Fruit fly (Drosophila melanogaster): Measurements from ENCODE around the gene CG43232.

The CG43232 gene

DNA sequence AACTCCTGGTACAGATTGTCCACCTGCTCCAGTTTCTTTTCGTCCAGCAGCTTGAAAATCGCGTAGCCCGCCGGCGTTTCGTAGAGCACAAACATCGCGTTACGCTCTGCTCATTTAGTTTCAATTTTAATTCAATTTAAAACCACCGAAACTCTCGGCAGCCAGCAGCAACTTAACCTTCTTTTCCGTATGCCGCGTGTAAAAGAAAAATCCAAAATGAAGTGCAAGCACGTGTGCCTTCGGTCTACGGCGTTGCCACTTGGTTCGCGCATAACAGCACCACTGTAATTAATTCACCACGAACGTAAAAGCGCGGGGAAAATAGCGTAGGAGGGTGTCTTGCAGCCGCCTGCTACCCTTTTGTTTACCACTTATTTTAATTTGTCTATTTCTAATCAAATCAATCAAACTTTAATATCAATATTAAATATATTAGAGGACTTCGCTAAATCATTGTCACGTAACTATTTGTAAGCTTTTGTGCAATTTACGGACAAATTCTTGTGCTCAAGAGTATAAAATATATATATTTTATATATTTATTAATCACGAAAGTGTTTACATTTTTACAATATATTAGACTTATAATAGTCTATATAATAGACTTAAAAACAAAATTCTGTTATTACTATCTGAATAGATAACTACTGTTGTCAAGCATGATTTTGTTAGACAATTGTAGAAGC is 13.3 kb upstream of the CG43232 start, which contains the start of gene nop5 (continued):
- TF ChIP-seq Pdp1 (GFP tag; optimal IDR thresholded peaks at IDR 0.05) (no peak), hkb (optimal IDR thresholded peaks at IDR 0.05) (no peak), hkb (GFP tag; IDR thresholded peaks at IDR 0.05) (no peak), kni (GFP tag; optimal IDR thresholded peaks at IDR 0.05) (no peak), bbx (GFP tag; IDR thresholded peaks at IDR 0.05; ENCODE audit: partially characterized antibody) (peak; percentile 64), amos (GFP tag; IDR thresholded peaks at IDR 0.05; ENCODE audit: partially characterized antibody) (no peak), CG6854 (GFP tag; optimal IDR thresholded peaks at IDR 0.05) (peak; percentile 70), CG13624 (GFP tag; optimal IDR thresholded peaks at IDR 0.05) (no peak), CG11398 (GFP tag; optimal IDR thresholded peaks at IDR 0.05) (no peak), stwl (tag; optimal IDR thresholded peaks at IDR 0.05) (no peak), Gsc (GFP tag; IDR thresholded peaks at IDR 0.05) (no peak), D19A (tag; optimal IDR thresholded peaks at IDR 0.05) (no peak), CG16813 (GFP tag; IDR thresholded peaks at IDR 0.05; ENCODE audit: partially characterized antibody) (no peak), Ptx1 (GFP tag; IDR thresholded peaks at IDR 0.05) (no peak), CG11504 (tag; optimal IDR thresholded peaks at IDR 0.05) (no peak), bowl (GFP tag; IDR thresholded peaks at IDR 0.05) (no peak), C15 (GFP tag; IDR thresholded peaks at IDR 0.05) (no peak), Deaf1 (tag; optimal IDR thresholded peaks at IDR 0.05) (peak; percentile 4), hbn (GFP tag; IDR thresholded peaks at IDR 0.05; ENCODE audit: partially characterized antibody) (no peak), ci (GFP tag; IDR thresholded peaks at IDR 0.05) (peak; percentile 53; the same call in 2 of the 3 replicates), fd3F (GFP tag; optimal IDR thresholded peaks at IDR 0.05) (peak; percentile 63), CG7839 (tag; optimal IDR thresholded peaks at IDR 0.05) (no peak), CG6813 (GFP tag; optimal IDR thresholded peaks at IDR 0.05) (no peak), MTF-1 (GFP tag; optimal IDR thresholded peaks at IDR 0.05; ENCODE audit: borderline replicate concordance) (no peak), Med (GFP tag) (peak; percentile 89), tgo (GFP tag; IDR thresholded peaks at IDR 0.05) (no peak; the same call in 2 of the 3 replicates), CG7987 (GFP tag; optimal IDR thresholded peaks at IDR 0.05) (no peak), maf-S (GFP tag; optimal IDR thresholded peaks at IDR 0.05) (no peak), MBD-R2 (GFP tag; IDR thresholded peaks at IDR 0.05) (0 out of 2 replicates have a peak, but pooled peaks have one; percentile 7), Chrac-16 (GFP tag; optimal IDR thresholded peaks at IDR 0.05) (peak; percentile 33), HHEX (GFP tag; optimal IDR thresholded peaks at IDR 0.05) (peak; percentile 78), CG1602 (GFP tag; optimal IDR thresholded peaks at IDR 0.05) (peak; percentile 47), dan (GFP tag; IDR thresholded peaks at IDR 0.05) (no peak), Atf-2 (GFP tag; optimal IDR thresholded peaks at IDR 0.05) (no peak), Eip74EF (GFP tag; optimal IDR thresholded peaks at IDR 0.05) (peak in 1 of 2 experiments; percentile 67), Trl (optimal IDR thresholded peaks at IDR 0.05) (no peak), Trl (GFP tag; optimal IDR thresholded peaks at IDR 0.05) (no peak), esg (GFP tag; conservative IDR thresholded peaks at IDR 0.05) (no peak), so (GFP tag; IDR thresholded peaks at IDR 0.05) (no peak), Ets97D (GFP tag; optimal IDR thresholded peaks at IDR 0.05) (peak; percentile 34), dm (GFP tag; optimal IDR thresholded peaks at IDR 0.05) (peak; percentile 99), btn (GFP tag; optimal IDR thresholded peaks at IDR 0.05) (no peak), Vsx1 (GFP tag; optimal IDR thresholded peaks at IDR 0.05) (no peak), Scr (GFP tag; IDR thresholded peaks at IDR 0.05; ENCODE audit: partially characterized antibody) (no peak), CG15479 (GFP tag; optimal IDR thresholded peaks at IDR 0.05) (no peak), CG8478 (optimal IDR thresholded peaks at IDR 0.05) (no peak), Side (GFP tag; optimal IDR thresholded peaks at IDR 0.05) (no peak), CG13894 (tag; optimal IDR thresholded peaks at IDR 0.05) (no peak), sna (GFP tag; IDR thresholded peaks at IDR 0.05; ENCODE audit: partially characterized antibody) (no peak), zen2 (GFP tag; IDR thresholded peaks at IDR 0.05; ENCODE audit: partially characterized antibody) (no peak)
